Fruit fly (Drosophila melanogaster): Measurements from ENCODE around the gene kmg.

The kmg gene

dm6 chr2L:13203437-13204137 lies 43.3 kb downstream of the kmg start, which contains the start of gene Pect (continued):
- TF ChIP-seq CG11456 (GFP tag; IDR thresholded peaks at IDR 0.05) (no peak), bcd (GFP tag; optimal IDR thresholded peaks at IDR 0.05) (no peak), Dek (tag; optimal IDR thresholded peaks at IDR 0.05) (peak; percentile 58), Meics (GFP tag; optimal IDR thresholded peaks at IDR 0.05) (no peak), Deaf1 (tag; optimal IDR thresholded peaks at IDR 0.05) (peak; percentile 95), E2f1 (GFP tag; IDR thresholded peaks at IDR 0.05) (peak; percentile 54; the same call in 1 of the 2 replicates), pfk (GFP tag; optimal IDR thresholded peaks at IDR 0.05) (peak; percentile 5), cwo (GFP tag; optimal IDR thresholded peaks at IDR 0.05) (peak; percentile 57), Xrp1 (GFP tag; IDR thresholded peaks at IDR 0.05) (peak; percentile 19; the same call in 1 of the 2 replicates), tin (GFP tag; optimal IDR thresholded peaks at IDR 0.05) (no peak), abd-A (tag; optimal IDR thresholded peaks at IDR 0.05) (no peak), Hr51 (GFP tag; optimal IDR thresholded peaks at IDR 0.05) (no peak), Nf-YB (GFP tag; optimal IDR thresholded peaks at IDR 0.05) (no peak), CG2129 (GFP tag; IDR thresholded peaks at IDR 0.05; ENCODE audit: partially characterized antibody) (no peak; the same call in 1 of the 2 replicates), run (tag; optimal IDR thresholded peaks at IDR 0.05) (no peak), CG7556 (GFP tag; optimal IDR thresholded peaks at IDR 0.05) (no peak), p53 (GFP tag; optimal IDR thresholded peaks at IDR 0.05) (no peak), CG17385 (GFP tag; optimal IDR thresholded peaks at IDR 0.05) (peak; percentile 5), scrt (GFP tag; optimal IDR thresholded peaks at IDR 0.05) (no peak), CG17186 (GFP tag; optimal IDR thresholded peaks at IDR 0.05) (peak; percentile 11), cas (GFP tag; IDR thresholded peaks at IDR 0.05) (no peak), CG1529 (GFP tag; optimal IDR thresholded peaks at IDR 0.05) (no peak), CG11560 (tag; IDR thresholded peaks at IDR 0.05) (no peak), ro (GFP tag; IDR thresholded peaks at IDR 0.05) (no peak), mld (GFP tag; IDR thresholded peaks at IDR 0.05; ENCODE audit: partially characterized antibody) (no peak), zfh2 (GFP tag; optimal IDR thresholded peaks at IDR 0.05) (no peak), pzg (GFP tag; optimal IDR thresholded peaks at IDR 0.05) (peak; percentile 58), NFAT (GFP tag; IDR thresholded peaks at IDR 0.05) (no peak), D19A (tag; optimal IDR thresholded peaks at IDR 0.05) (no peak), Vsx1 (GFP tag; optimal IDR thresholded peaks at IDR 0.05) (no peak), klu (GFP tag; IDR thresholded peaks at IDR 0.05) (no peak), Trl (optimal IDR thresholded peaks at IDR 0.05) (peak in 1 of 2 experiments; percentile 66), Trl (GFP tag; optimal IDR thresholded peaks at IDR 0.05) (no peak), HLH54F (GFP tag; optimal IDR thresholded peaks at IDR 0.05) (no peak), bsh (GFP tag; optimal IDR thresholded peaks at IDR 0.05) (peak in 1 of 2 experiments; percentile 42), CG7271 (tag; optimal IDR thresholded peaks at IDR 0.05) (no peak)

- TF ChIP-seq nom (GFP tag; optimal IDR thresholded peaks at IDR 0.05) (no peak), cad (GFP tag; optimal IDR thresholded peaks at IDR 0.05) (no peak), sd (tag; optimal IDR thresholded peaks at IDR 0.05) (peak; percentile 60), Pdp1 (GFP tag; optimal IDR thresholded peaks at IDR 0.05) (peak in 1 of 2 experiments; percentile 76), kay (GFP tag; optimal IDR thresholded peaks at IDR 0.05) (peak; percentile 40), chm (GFP tag; IDR thresholded peaks at IDR 0.05) (peak; percentile 51; the same call in 1 of the 2 replicates), E2f1 (GFP tag; IDR thresholded peaks at IDR 0.05) (no peak), CG6854 (GFP tag; optimal IDR thresholded peaks at IDR 0.05) (peak; percentile 13), cwo (GFP tag; optimal IDR thresholded peaks at IDR 0.05) (peak; percentile 13), onecut (GFP tag; IDR thresholded peaks at IDR 0.05) (0 out of 2 replicates have a peak, but pooled peaks have one; percentile 2), Med (GFP tag) (peak; percentile 34)
These were observed 43.8 kb downstream of the kmg start for dm6 chr2L:13204151-13204550.

All from whole organism, embryonic.